Worm (Caenorhabditis elegans): Measurements from ENCODE around the gene rpn-5.

rpn-5 gene

ce11 chrII:4672584-4673110 is 25.6 kb downstream of the rpn-5 start, which contains the start of the genes clec-140 and hmg-11 (continued):
- no peak for TF ChIP-seq ceh-82 (tag; optimal IDR thresholded peaks at IDR 0.05)

ce11 chrII:4671692-4672091 is 26.5 kb downstream of the rpn-5 start, which contains the start of gene T05A7.6:
Gene T05A7.6, minus strand, starts transcription at chrII:4671792.
- no peak for TF ChIP-seq nhr-76 (tag; optimal IDR thresholded peaks at IDR 0.05)
- TF ChIP-seq ceh-9 (tag; optimal IDR thresholded peaks at IDR 0.05) = no peak
- no peak for TF ChIP-seq nhr-67 (tag; optimal IDR thresholded peaks at IDR 0.05)
- TF ChIP-seq R02D3.7 (tag; optimal IDR thresholded peaks at IDR 0.05) = no peak
- no peak for TF ChIP-seq lsy-12 (tag; optimal IDR thresholded peaks at IDR 0.05)

- no peak for TF ChIP-seq lsy-12 (tag; optimal IDR thresholded peaks at IDR 0.05)
- TF ChIP-seq lin-39 (tag; optimal IDR thresholded peaks at IDR 0.05) = no peak
- no peak for TF ChIP-seq fos-1 (tag; optimal IDR thresholded peaks at IDR 0.05)
- no peak for TF ChIP-seq jun-1 (tag; optimal IDR thresholded peaks at IDR 0.05)
- no peak for TF ChIP-seq mml-1 (tag; optimal IDR thresholded peaks at IDR 0.05)
- no peak for TF ChIP-seq ceh-9 (tag; optimal IDR thresholded peaks at IDR 0.05)
- TF ChIP-seq eor-1 (tag; optimal IDR thresholded peaks at IDR 0.05) = no peak
- TF ChIP-seq unc-62 (GFP tag; optimal IDR thresholded peaks at IDR 0.05) = no peak
- no peak for TF ChIP-seq sea-2 (GFP tag; optimal IDR thresholded peaks at IDR 0.05)
- TF ChIP-seq nhr-77 (tag; optimal IDR thresholded peaks at IDR 0.05) = no peak
- no peak for TF ChIP-seq tbx-2 (tag; optimal IDR thresholded peaks at IDR 0.05)
- no peak for TF ChIP-seq nhr-23 (tag; optimal IDR thresholded peaks at IDR 0.05)
- no peak for TF ChIP-seq fkh-10 (GFP tag; optimal IDR thresholded peaks at IDR 0.05)
- no peak for TF ChIP-seq elt-2 (tag; optimal IDR thresholded peaks at IDR 0.05)
These were observed 30.7 kb downstream of the rpn-5 start, which contains the start of gene fut-5 for ce11 chrII:4667572-4667971. Gene fut-5, minus strand, starts transcription at chrII:4667672.

- TF ChIP-seq ztf-4 (tag; optimal IDR thresholded peaks at IDR 0.05) (no peak), pha-4 (tag; optimal IDR thresholded peaks at IDR 0.05) (no peak), skn-1 (tag; optimal IDR thresholded peaks at IDR 0.05) (no peak), ceh-9 (tag; optimal IDR thresholded peaks at IDR 0.05) (no peak)
These were observed 32.9 kb downstream of the rpn-5 start, which contains the start of gene T05A7.11 for ce11 chrII:4665359-4665758. Gene T05A7.11, minus strand, starts transcription at chrII:4665459.

ce11 chrII:4663186-4663585 is 35.0 kb downstream of the rpn-5 start, which contains the start of gene T05A7.12:
Gene T05A7.12, minus strand, starts transcription at chrII:4663286.
- TF ChIP-seq ceh-28 (tag; optimal IDR thresholded peaks at IDR 0.05) = no peak
- TF ChIP-seq tbx-2 (tag; optimal IDR thresholded peaks at IDR 0.05) = no peak
- TF ChIP-seq ama-1 (optimal IDR thresholded peaks at IDR 0.05) = no peak
- TF ChIP-seq nhr-67 (tag; optimal IDR thresholded peaks at IDR 0.05) = no peak
- TF ChIP-seq egl-27 (tag; optimal IDR thresholded peaks at IDR 0.05) = no peak

ce11 chrII:4661278-4661677 is 36.9 kb downstream of the rpn-5 start, which contains the start of gene T05A7.13:
Gene T05A7.13, minus strand, starts transcription at chrII:4661378.
- TF ChIP-seq pha-4 (tag; optimal IDR thresholded peaks at IDR 0.05) (no peak), ama-1 (optimal IDR thresholded peaks at IDR 0.05) (no peak), snpc-4 (tag; optimal IDR thresholded peaks at IDR 0.05) (no peak), daf-12 (tag; optimal IDR thresholded peaks at IDR 0.05) (no peak), fos-1 (tag; optimal IDR thresholded peaks at IDR 0.05) (no peak), mml-1 (tag; optimal IDR thresholded peaks at IDR 0.05) (no peak), nhr-28 (tag; optimal IDR thresholded peaks at IDR 0.05) (no peak), unc-62 (GFP tag; optimal IDR thresholded peaks at IDR 0.05) (no peak), ceh-82 (tag; optimal IDR thresholded peaks at IDR 0.05) (no peak), nhr-76 (tag; optimal IDR thresholded peaks at IDR 0.05) (no peak), elt-1 (tag; optimal IDR thresholded peaks at IDR 0.05) (no peak), nhr-25 (tag; optimal IDR thresholded peaks at IDR 0.05) (no peak), ZK546.5 (tag; optimal IDR thresholded peaks at IDR 0.05) (no peak), zag-1 (tag; optimal IDR thresholded peaks at IDR 0.05) (no peak)

- no peak for TF ChIP-seq eor-1 (tag; optimal IDR thresholded peaks at IDR 0.05)
- no peak for TF ChIP-seq ZK546.5 (tag; optimal IDR thresholded peaks at IDR 0.05)
- TF ChIP-seq ztf-11 (tag; optimal IDR thresholded peaks at IDR 0.05) = no peak
- no peak for TF ChIP-seq ceh-28 (tag; optimal IDR thresholded peaks at IDR 0.05)
- TF ChIP-seq daf-12 (tag; optimal IDR thresholded peaks at IDR 0.05) = no peak
- no peak for TF ChIP-seq snpc-4 (tag; optimal IDR thresholded peaks at IDR 0.05)
- TF ChIP-seq elt-3 (tag; optimal IDR thresholded peaks at IDR 0.05) = no peak
- no peak for TF ChIP-seq ceh-16 (tag; optimal IDR thresholded peaks at IDR 0.05)
These were observed 40.0 kb downstream of the rpn-5 start for ce11 chrII:4658245-4658644.
